Worm (Caenorhabditis elegans) whole organism, L3 larva: ENCODE measurements around the gene fox-1.

ENCODE experiments used
- R02D3.7 ChIP-seq: fragments of 150-350 bp; optimal IDR thresholded peaks from 2 replicates; lab custom pipeline; 2014; ENCODE audit warnings: missing biosample characterization, missing genetic modification characterization
- egl-27 ChIP-seq: sonication (generic microtip); optimal IDR thresholded peaks from 4 replicates; lab custom pipeline; 2017; ENCODE audit warnings: missing biosample characterization, missing genetic modification reagents, missing genetic modification characterization
- elt-2 ChIP-seq: sonication (generic microtip); optimal IDR thresholded peaks from 2 replicates; lab custom pipeline; 2016; ENCODE audit warnings: missing genetic modification reagents, mild to moderate bottlenecking, missing genetic modification characterization, missing compliant biosample characterization
- fos-1 ChIP-seq: fragments of 150-350 bp; optimal IDR thresholded peaks from 2 replicates; lab custom pipeline; 2014; ENCODE audit warnings: missing biosample characterization, missing genetic modification characterization
- nhr-25 ChIP-seq: sonication (generic microtip); optimal IDR thresholded peaks from 2 replicates; lab custom pipeline; 2017; ENCODE audit warnings: missing biosample characterization, missing genetic modification characterization
- pqm-1 ChIP-seq: fragments of 150-350 bp; optimal IDR thresholded peaks from 2 replicates; lab custom pipeline; 2017; ENCODE audit warnings: missing biosample characterization, missing genetic modification characterization, inconsistent platforms
- sea-2 ChIP-seq: fragments of 150-350 bp; sonication (generic microtip); optimal IDR thresholded peaks from 4 replicates; lab custom pipeline; 2014; ENCODE audit warnings: missing biosample characterization, missing genetic modification reagents, missing genetic modification characterization
- skn-1 ChIP-seq: fragments of 150-350 bp; optimal IDR thresholded peaks from 2 replicates; lab custom pipeline; 2014; ENCODE audit warnings: missing biosample characterization, missing genetic modification characterization
- snpc-4 ChIP-seq: fragments of 150-350 bp; optimal IDR thresholded peaks from 2 replicates; lab custom pipeline; 2014; ENCODE audit warnings: missing biosample characterization, missing genetic modification characterization
- tbx-2 ChIP-seq: sonication (generic microtip); optimal IDR thresholded peaks from 2 replicates; lab custom pipeline; 2016; ENCODE audit warnings: mild to moderate bottlenecking, missing genetic modification characterization, missing compliant biosample characterization
- unc-62 ChIP-seq: fragments of 150-350 bp; sonication (generic microtip); optimal IDR thresholded peaks from 4 replicates; lab custom pipeline; 2014; ENCODE audit warnings: missing biosample characterization, missing genetic modification reagents, missing genetic modification characterization

DNA sequence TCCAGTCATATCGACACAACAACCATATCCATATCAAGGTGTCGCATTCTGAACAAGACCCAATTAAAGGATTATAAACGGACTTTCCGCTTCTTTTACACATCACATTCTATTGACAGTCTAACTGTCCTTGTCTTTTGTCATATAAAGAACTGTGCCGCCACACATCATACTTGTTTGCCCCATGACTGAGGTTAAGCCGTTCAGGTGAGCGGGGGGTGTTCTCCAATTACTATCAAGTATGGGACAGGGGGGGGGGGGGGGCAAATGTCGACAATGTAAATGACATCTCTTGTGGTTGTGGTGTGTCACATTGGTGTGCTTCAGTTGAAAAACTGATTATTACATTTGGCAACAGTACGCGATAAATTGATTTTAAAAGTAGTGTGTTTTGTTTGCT is 25.9 kb downstream of the fox-1 start:
- no peak for TF ChIP-seq snpc-4 (tag; lab: Kevin White, UChicago)
- no peak for TF ChIP-seq egl-27
- TF ChIP-seq tbx-2 (tag; lab: Kevin White, UChicago): no peak
- TF ChIP-seq unc-62 (GFP tag; lab: Kevin White, UChicago): no peak
- no peak for TF ChIP-seq sea-2
- no peak for TF ChIP-seq R02D3.7 (tag; lab: Kevin White, UChicago)
- TF ChIP-seq fos-1 (tag; lab: Kevin White, UChicago): no peak
- no peak for TF ChIP-seq skn-1 (tag; lab: Kevin White, UChicago)
- no peak for TF ChIP-seq elt-2 (tag; lab: Kevin White, UChicago)
- no peak for TF ChIP-seq nhr-25
- no peak for TF ChIP-seq pqm-1 (tag; lab: Kevin White, UChicago)
